Worm (Caenorhabditis elegans): Measurements from ENCODE around the gene K04F1.8.

ce11 chrV:1662270-1662669 lies 4.7 kb upstream of the K04F1.8 start, which contains the start of gene irld-40:
- TF ChIP-seq rnt-1 (tag; optimal IDR thresholded peaks at IDR 0.05) (no peak), ets-4 (tag; optimal IDR thresholded peaks at IDR 0.05) (no peak), unc-86 (tag; optimal IDR thresholded peaks at IDR 0.05) (no peak)
